Worm (Caenorhabditis elegans): ENCODE measurements around the gene F10C1.3.
A peak's percentile ranks its signal among the peaks of the same experiment; 100 is the strongest.

F10C1.3 gene

ce11 chrII:5788815-5789214 is 31.3 kb upstream of the F10C1.3 start, which contains the start of gene K05F1.13:
Gene K05F1.13 (plus strand): TSS chrII:5789115.
- TF ChIP-seq tbx-8 (GFP tag; optimal IDR thresholded peaks at IDR 0.05) (no peak), lsy-2 (tag; optimal IDR thresholded peaks at IDR 0.05) (no peak), ceh-43 (GFP tag; optimal IDR thresholded peaks at IDR 0.05) (no peak), elt-1 (tag; optimal IDR thresholded peaks at IDR 0.05; ENCODE audit: borderline replicate concordance, insufficient read depth) (no peak), snpc-4 (tag; optimal IDR thresholded peaks at IDR 0.05) (no peak), nhr-237 (tag; optimal IDR thresholded peaks at IDR 0.05) (no peak)

ce11 chrII:5785504-5785903 is 27.9 kb upstream of the F10C1.3 start:
- no peak for TF ChIP-seq M03D4.4 (tag; optimal IDR thresholded peaks at IDR 0.05)
- no peak for TF ChIP-seq elt-1 (tag; optimal IDR thresholded peaks at IDR 0.05; ENCODE audit: borderline replicate concordance, insufficient read depth)
- TF ChIP-seq unc-62 (GFP tag; optimal IDR thresholded peaks at IDR 0.05) = no peak
- TF ChIP-seq nhr-28 (tag; optimal IDR thresholded peaks at IDR 0.05) = no peak
- no peak for TF ChIP-seq lin-32 (GFP tag; optimal IDR thresholded peaks at IDR 0.05)
- no peak for TF ChIP-seq cnd-1 (tag; optimal IDR thresholded peaks at IDR 0.05)
- TF ChIP-seq ceh-43 (GFP tag; optimal IDR thresholded peaks at IDR 0.05) = no peak
- TF ChIP-seq ham-2 (GFP tag; optimal IDR thresholded peaks at IDR 0.05) = no peak
- TF ChIP-seq unc-39 (tag; optimal IDR thresholded peaks at IDR 0.05) = no peak
- no peak for TF ChIP-seq sem-2 (GFP tag; optimal IDR thresholded peaks at IDR 0.05)
- TF ChIP-seq mab-5 (tag; optimal IDR thresholded peaks at IDR 0.05) = no peak
- TF ChIP-seq zip-8 (tag; optimal IDR thresholded peaks at IDR 0.05) = no peak
- TF ChIP-seq ceh-83 (GFP tag; optimal IDR thresholded peaks at IDR 0.05) = no peak
- TF ChIP-seq drap-1 (GFP tag; optimal IDR thresholded peaks at IDR 0.05) = no peak
- TF ChIP-seq lsy-2 (tag; optimal IDR thresholded peaks at IDR 0.05) = no peak

- TF ChIP-seq nhr-237 (tag; optimal IDR thresholded peaks at IDR 0.05) = no peak
- peak; percentile 44 for TF ChIP-seq bed-3 (GFP tag; optimal IDR thresholded peaks at IDR 0.05)
- TF ChIP-seq nhr-76 (tag; optimal IDR thresholded peaks at IDR 0.05) = no peak
- peak; percentile 69 for TF ChIP-seq drap-1 (GFP tag; optimal IDR thresholded peaks at IDR 0.05)
- no peak for TF ChIP-seq mab-5 (tag; optimal IDR thresholded peaks at IDR 0.05)
- TF ChIP-seq sptf-1 (tag; optimal IDR thresholded peaks at IDR 0.05) = peak; percentile 81
- TF ChIP-seq nhr-2 (tag; optimal IDR thresholded peaks at IDR 0.05) = no peak
- TF ChIP-seq ztf-11 (tag; optimal IDR thresholded peaks at IDR 0.05) = no peak
- TF ChIP-seq ceh-83 (GFP tag; optimal IDR thresholded peaks at IDR 0.05) = peak; percentile 78
- no peak for TF ChIP-seq ces-1 (GFP tag; optimal IDR thresholded peaks at IDR 0.05)
- TF ChIP-seq ceh-43 (GFP tag; optimal IDR thresholded peaks at IDR 0.05) = peak; percentile 10
- TF ChIP-seq nhr-28 (tag; optimal IDR thresholded peaks at IDR 0.05) = no peak
- no peak for TF ChIP-seq elt-3 (tag; optimal IDR thresholded peaks at IDR 0.05)
- peak; percentile 45 for TF ChIP-seq lin-32 (GFP tag; optimal IDR thresholded peaks at IDR 0.05)
- TF ChIP-seq unc-39 (tag; optimal IDR thresholded peaks at IDR 0.05) = no peak
- peak; percentile 64 for TF ChIP-seq cnd-1 (tag; optimal IDR thresholded peaks at IDR 0.05)
- TF ChIP-seq tbx-8 (GFP tag; optimal IDR thresholded peaks at IDR 0.05) = peak; percentile 36
- peak; percentile 76 for TF ChIP-seq ham-2 (GFP tag; optimal IDR thresholded peaks at IDR 0.05)
- no peak for TF ChIP-seq unc-62 (GFP tag; optimal IDR thresholded peaks at IDR 0.05)
- no peak for TF ChIP-seq mep-1 (tag; optimal IDR thresholded peaks at IDR 0.05)
- peak; percentile 12 for TF ChIP-seq lin-13 (tag; optimal IDR thresholded peaks at IDR 0.05)
- no peak for TF ChIP-seq zip-8 (tag; optimal IDR thresholded peaks at IDR 0.05)
- peak; percentile 65 for TF ChIP-seq sem-2 (GFP tag; optimal IDR thresholded peaks at IDR 0.05)
- TF ChIP-seq snpc-4 (tag; optimal IDR thresholded peaks at IDR 0.05) = no peak
- peak; percentile 16 for TF ChIP-seq pha-4 (tag; optimal IDR thresholded peaks at IDR 0.05)
- TF ChIP-seq hlh-1 (tag; optimal IDR thresholded peaks at IDR 0.05) = peak; percentile 10
- no peak for TF ChIP-seq blmp-1 (tag; optimal IDR thresholded peaks at IDR 0.05)
- TF ChIP-seq nhr-12 (tag; optimal IDR thresholded peaks at IDR 0.05) = no peak
- TF ChIP-seq mls-2 (tag; optimal IDR thresholded peaks at IDR 0.05) = peak; percentile 72
- TF ChIP-seq M03D4.4 (tag; optimal IDR thresholded peaks at IDR 0.05) = peak; percentile 70
- TF ChIP-seq elt-1 (tag; optimal IDR thresholded peaks at IDR 0.05; ENCODE audit: borderline replicate concordance, insufficient read depth) = no peak
- peak; percentile 89 for TF ChIP-seq unc-120 (tag; optimal IDR thresholded peaks at IDR 0.05; ENCODE audit: poor library complexity, severe bottlenecking)
- no peak for TF ChIP-seq ceh-39 (tag; optimal IDR thresholded peaks at IDR 0.05)
- peak; percentile 52 for TF ChIP-seq flh-1 (GFP tag; optimal IDR thresholded peaks at IDR 0.05)
- TF ChIP-seq lsy-2 (tag; optimal IDR thresholded peaks at IDR 0.05) = no peak
Observed at ce11 chrII:5781935-5782921, 24.7 kb upstream of the F10C1.3 start, which contains the start of gene K05F1.6. Gene K05F1.6 (plus strand): TSS chrII:5782520.

Measured in whole organism, mixed stage, embryonic.